Worm (Caenorhabditis elegans): ENCODE data around the gene pro-2.

DNA sequence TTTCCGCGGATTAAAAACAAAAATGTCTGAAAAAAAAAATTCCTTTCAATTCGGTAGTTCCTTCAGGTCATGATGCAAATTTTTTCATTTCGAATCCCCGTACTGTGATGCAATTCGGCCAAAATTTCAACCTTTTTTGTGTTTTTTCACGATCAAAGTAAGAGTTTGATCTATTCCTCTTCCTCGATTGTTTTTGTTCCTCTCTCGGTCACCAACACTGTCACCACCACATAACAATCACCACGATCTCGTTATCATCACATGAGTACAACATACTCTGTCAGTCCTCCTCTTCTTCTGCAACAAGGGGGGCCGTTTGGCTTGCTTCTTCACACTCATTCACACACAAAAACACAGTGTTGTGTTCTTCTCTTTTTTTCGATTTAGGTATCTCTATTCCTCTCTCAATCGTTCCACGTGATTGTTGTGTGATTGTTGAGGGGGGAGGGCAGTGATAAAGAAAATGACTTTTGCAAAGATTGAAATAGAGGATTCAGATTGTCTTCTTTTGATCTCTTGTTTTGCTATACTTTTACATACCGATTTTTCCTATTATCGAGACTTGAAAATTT is 45.4 kb upstream of the pro-2 start:
- TF ChIP-seq unc-62 (GFP tag; optimal IDR thresholded peaks at IDR 0.05) (no peak), aly-2 (tag; optimal IDR thresholded peaks at IDR 0.05) (no peak), pha-4 (tag; optimal IDR thresholded peaks at IDR 0.05) (peak; percentile 27), mdl-1 (tag; optimal IDR thresholded peaks at IDR 0.05) (peak; percentile 4), ceh-9 (tag; optimal IDR thresholded peaks at IDR 0.05) (no peak)

Measured in whole organism, L3 larva.